Fruit fly (Drosophila melanogaster) whole organism, wandering third instar larva: ENCODE data around the gene lgs.

Experiments
- GATAd ChIP-seq: sonication (Bioruptor generic); optimal IDR thresholded peaks from 2 replicates; lab custom pipeline; 2016; ENCODE audit warnings: missing biosample characterization, missing genetic modification characterization
- Mio ChIP-seq: sonication (Bioruptor generic); optimal IDR thresholded peaks from 2 replicates; lab custom pipeline; 2016; ENCODE audit warnings: missing biosample characterization, missing genetic modification characterization
- Rel ChIP-seq, 2 experiments: fragments of 200-800 bp; sonication (Bioruptor generic) in 1 of 2; optimal IDR thresholded peaks; 2 replicates in 1 of 2; 3 replicates in 1 of 2; lab custom pipeline; 2016 to 2019; ENCODE audit warnings: mild to moderate bottlenecking in 2 of 2, missing biosample characterization in 2 of 2, missing genetic modification characterization in 2 of 2, moderate library complexity in 1 of 2
- br ChIP-seq: fragments of 200-800 bp; sonication (Bioruptor generic); optimal IDR thresholded peaks from 2 replicates; lab custom pipeline; 2016; ENCODE audit warnings: missing biosample characterization, missing genetic modification characterization
- foxo ChIP-seq, 2 experiments: fragments of 200-800 bp; sonication (Bioruptor generic); optimal IDR thresholded peaks; 2 replicates in 1 of 2; 3 replicates in 1 of 2; lab custom pipeline; 2016 to 2017; ENCODE audit warnings: missing biosample characterization in 2 of 2, missing genetic modification characterization in 2 of 2
- jim ChIP-seq: fragments of 175-275, 200-325 bp; sonication (Bioruptor generic); optimal IDR thresholded peaks from 2 replicates; lab custom pipeline; 2016; ENCODE audit warnings: missing biosample characterization, mild to moderate bottlenecking, missing genetic modification characterization
- pan ChIP-seq: fragments of >200 bp; optimal IDR thresholded peaks from 2 replicates; lab custom pipeline; 2017
- psq ChIP-seq: fragments of 200-800 bp; sonication (Bioruptor generic); optimal IDR thresholded peaks from 3 replicates; lab custom pipeline; 2017; ENCODE audit warnings: missing biosample characterization, mild to moderate bottlenecking, missing genetic modification characterization, moderate library complexity
- usp ChIP-seq: fragments of >200 bp; optimal IDR thresholded peaks from 2 replicates; lab custom pipeline; 2017; ENCODE audit warnings: missing biosample characterization, missing genetic modification characterization

DNA sequence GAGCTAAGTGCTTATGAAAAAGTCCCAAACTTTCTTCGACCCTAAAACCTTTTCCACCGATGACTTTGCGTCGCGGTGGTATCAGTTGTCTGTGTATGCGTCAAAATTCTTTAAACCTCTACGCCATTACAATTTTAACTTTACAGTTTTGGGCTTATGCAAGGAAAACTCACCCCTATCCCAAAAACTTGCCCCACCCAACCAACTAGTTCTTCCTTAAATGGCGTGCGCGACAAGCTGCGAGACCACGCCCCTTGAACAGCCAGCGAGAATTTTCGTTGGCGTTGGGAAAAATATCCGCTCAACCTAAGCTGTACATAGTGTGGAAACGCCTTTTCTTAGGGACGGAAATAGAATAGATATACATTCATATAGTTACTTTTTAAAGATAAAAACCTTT, 25.0 kb downstream of the lgs start:
- TF ChIP-seq GATAd (GFP tag; lab: Kevin White, UChicago) (no peak), usp (GFP tag; lab: Kevin White, UChicago) (no peak), pan (lab: Kevin White, UChicago) (no peak), psq (GFP tag; lab: Kevin White, UChicago) (no peak), foxo (GFP tag; optimal IDR thresholded peaks at IDR 0.05; lab: Kevin White, UChicago) (no peak), br (GFP tag; lab: Kevin White, UChicago) (no peak), Mio (GFP tag; lab: Kevin White, UChicago) (no peak), Rel (GFP tag; optimal IDR thresholded peaks at IDR 0.05; lab: Kevin White, UChicago) (no peak), Rel (tag; optimal IDR thresholded peaks at IDR 0.05; lab: Kevin White, UChicago) (no peak), jim (GFP tag; lab: Kevin White, UChicago) (no peak)
